Worm (Caenorhabditis elegans) whole organism, late embryonic: ENCODE results near the gene tcc-1.

Experiments
- C38D4.7 ChIP-seq: fragments of 200-800 bp; sonication (Bioruptor generic); optimal IDR thresholded peaks from 2 replicates; lab custom pipeline; 2018; ENCODE audit warnings: mild to moderate bottlenecking, missing genetic modification characterization, moderate library complexity, missing compliant biosample characterization
- F13H6.1 ChIP-seq: sonication (generic microtip); optimal IDR thresholded peaks from 2 replicates; lab custom pipeline; 2016; ENCODE audit warnings: missing genetic modification characterization, missing compliant biosample characterization
- ceh-14 ChIP-seq: sonication (generic microtip); optimal IDR thresholded peaks from 2 replicates; lab custom pipeline; 2016; ENCODE audit warnings: missing genotype, missing genetic modification characterization, missing compliant biosample characterization
- ceh-18 ChIP-seq: sonication (generic microtip); optimal IDR thresholded peaks from 2 replicates; lab custom pipeline; 2016; ENCODE audit warnings: missing genetic modification characterization, missing compliant biosample characterization
- ceh-22 ChIP-seq: sonication (generic microtip); optimal IDR thresholded peaks from 2 replicates; lab custom pipeline; 2017; ENCODE audit warnings: missing biosample characterization, missing genetic modification characterization
- ceh-24 ChIP-seq: sonication (generic microtip); optimal IDR thresholded peaks from 2 replicates; lab custom pipeline; 2016; ENCODE audit warnings: mild to moderate bottlenecking, missing genetic modification characterization, missing compliant biosample characterization
- ceh-31 ChIP-seq: sonication (generic microtip); optimal IDR thresholded peaks from 2 replicates; lab custom pipeline; 2016; ENCODE audit warnings: missing genetic modification characterization, missing compliant biosample characterization
- ceh-34 ChIP-seq: sonication (generic microtip); optimal IDR thresholded peaks from 2 replicates; lab custom pipeline; 2016; ENCODE audit warnings: mild to moderate bottlenecking, missing genetic modification characterization, missing compliant biosample characterization
- ceh-45 ChIP-seq: fragments of 200-800 bp; sonication (Bioruptor generic); IDR thresholded peaks from 2 replicates; pipeline ENCODE4 v1.3.6; 2022; ENCODE audit warnings: missing genetic modification reagents, missing genetic modification characterization, missing compliant biosample characterization
- ceh-6 ChIP-seq: fragments of 200-800 bp; sonication (Bioruptor generic); optimal IDR thresholded peaks from 2 replicates; lab custom pipeline; 2018; ENCODE audit warnings: mild to moderate bottlenecking, missing genetic modification characterization, missing compliant biosample characterization
- che-1 ChIP-seq: sonication (generic microtip); optimal IDR thresholded peaks from 2 replicates; lab custom pipeline; 2016; ENCODE audit warnings: mild to moderate bottlenecking, missing genetic modification characterization, missing compliant biosample characterization
- elt-2 ChIP-seq: sonication (generic microtip); optimal IDR thresholded peaks from 2 replicates; lab custom pipeline; 2016; ENCODE audit warnings: missing genetic modification reagents, missing genetic modification characterization, missing compliant biosample characterization
- ets-4 ChIP-seq: sonication (generic microtip); optimal IDR thresholded peaks from 2 replicates; lab custom pipeline; 2016; ENCODE audit warnings: missing genetic modification characterization, missing compliant biosample characterization
- fkh-10 ChIP-seq: fragments of 150-350 bp; optimal IDR thresholded peaks from 2 replicates; lab custom pipeline; 2014; ENCODE audit warnings: missing biosample characterization, missing genetic modification reagents, missing genetic modification characterization
- fkh-6 ChIP-seq: sonication (generic microtip); optimal IDR thresholded peaks from 2 replicates; lab custom pipeline; 2016; ENCODE audit warnings: missing genetic modification characterization, missing compliant biosample characterization
- gmeb-2 ChIP-seq: sonication (generic microtip); optimal IDR thresholded peaks from 2 replicates; lab custom pipeline; 2016; ENCODE audit warnings: missing genetic modification characterization, inconsistent platforms, missing compliant biosample characterization
- hlh-15 ChIP-seq: sonication (generic microtip); optimal IDR thresholded peaks from 2 replicates; lab custom pipeline; 2016; ENCODE audit warnings: missing genetic modification characterization, missing compliant biosample characterization
- hlh-6 ChIP-seq: sonication (generic microtip); optimal IDR thresholded peaks from 2 replicates; lab custom pipeline; 2016; ENCODE audit warnings: missing genotype, missing genetic modification characterization, missing compliant biosample characterization
- hlh-8 ChIP-seq: sonication (generic microtip); optimal IDR thresholded peaks from 2 replicates; lab custom pipeline; 2016; ENCODE audit warnings: missing genotype, missing genetic modification characterization, missing compliant biosample characterization
- lim-6 ChIP-seq: sonication (generic microtip); optimal IDR thresholded peaks from 2 replicates; lab custom pipeline; 2016; ENCODE audit warnings: missing genetic modification characterization, missing compliant biosample characterization
- madf-2 ChIP-seq: sonication (generic microtip); optimal IDR thresholded peaks from 2 replicates; lab custom pipeline; 2017; ENCODE audit warnings: missing genetic modification characterization, missing compliant biosample characterization
- mec-3 ChIP-seq: sonication (generic microtip); optimal IDR thresholded peaks from 2 replicates; lab custom pipeline; 2016; ENCODE audit warnings: borderline replicate concordance, missing genetic modification characterization, missing compliant biosample characterization
- nfya-1 ChIP-seq: sonication (generic microtip); optimal IDR thresholded peaks from 2 replicates; lab custom pipeline; 2017; ENCODE audit warnings: missing genetic modification characterization, mild to moderate bottlenecking, missing compliant biosample characterization, antibody characterized with exemption, moderate library complexity
- nhr-232 ChIP-seq: sonication (generic microtip); optimal IDR thresholded peaks from 2 replicates; lab custom pipeline; 2016; ENCODE audit warnings: missing genetic modification characterization, missing compliant biosample characterization
- npax-4 ChIP-seq: sonication (generic microtip); optimal IDR thresholded peaks from 2 replicates; lab custom pipeline; 2016; ENCODE audit warnings: missing genetic modification characterization, missing compliant biosample characterization
- pax-1 ChIP-seq: fragments of 150-350 bp; optimal IDR thresholded peaks from 2 replicates; lab custom pipeline; 2014; ENCODE audit warnings: missing biosample characterization, missing genetic modification characterization
- pros-1 ChIP-seq: fragments of 150-350 bp; optimal IDR thresholded peaks from 2 replicates; lab custom pipeline; 2014; ENCODE audit warnings: missing biosample characterization, missing genetic modification reagents, missing genetic modification characterization
- ref-2 ChIP-seq: sonication (generic microtip); optimal IDR thresholded peaks from 2 replicates; lab custom pipeline; 2016; ENCODE audit warnings: missing genetic modification characterization, missing compliant biosample characterization
- rnt-1 ChIP-seq: sonication (generic microtip); optimal IDR thresholded peaks from 2 replicates; lab custom pipeline; 2016; ENCODE audit warnings: missing genetic modification characterization, missing compliant biosample characterization
- sox-4 ChIP-seq: sonication (generic microtip); optimal IDR thresholded peaks from 2 replicates; lab custom pipeline; 2017; ENCODE audit warnings: mild to moderate bottlenecking, missing genetic modification characterization, inconsistent platforms, missing compliant biosample characterization
- syd-9 ChIP-seq: sonication (generic microtip); optimal IDR thresholded peaks from 2 replicates; lab custom pipeline; 2016; ENCODE audit warnings: mild to moderate bottlenecking, missing genetic modification characterization, moderate library complexity, missing compliant biosample characterization
- tbx-2 ChIP-seq: sonication (generic microtip); optimal IDR thresholded peaks from 2 replicates; lab custom pipeline; 2016; ENCODE audit warnings: missing genetic modification characterization, missing compliant biosample characterization
- ttx-3 ChIP-seq: sonication (generic microtip); optimal IDR thresholded peaks from 2 replicates; lab custom pipeline; 2016; ENCODE audit warnings: missing genetic modification reagents, missing genetic modification characterization, missing compliant biosample characterization
- unc-3 ChIP-seq, 2 experiments: fragments of 200-800 bp in 1 of 2; sonication (Bioruptor generic) in 1 of 2; sonication (generic microtip) in 1 of 2; conservative IDR thresholded peaks in 1 of 2; optimal IDR thresholded peaks in 1 of 2; 2 replicates each; pipeline versions ENCODE4 v1.3.6 to Lab custom; 2016 to 2022; ENCODE audit warnings: missing compliant biosample characterization in 2 of 2, missing genetic modification characterization in 2 of 2, missing genetic modification reagents in 1 of 2
- unc-55 ChIP-seq: sonication (generic microtip); optimal IDR thresholded peaks from 2 replicates; lab custom pipeline; 2017; ENCODE audit warnings: missing biosample characterization, missing genetic modification reagents, missing genetic modification characterization
- ztf-16 ChIP-seq: sonication (generic microtip); optimal IDR thresholded peaks from 2 replicates; lab custom pipeline; 2017; ENCODE audit warnings: missing genetic modification characterization, missing compliant biosample characterization

tcc-1 gene

ce11 chrV:17818567-17818966 lies 37.2 kb downstream of the tcc-1 start, which contains the start of gene srh-298:
Gene srh-298 (plus strand): TSS chrV:17818867.
- TF ChIP-seq ceh-22 (tag; lab: Kevin White, UChicago) (no peak), madf-2 (tag; lab: Kevin White, UChicago) (no peak), hlh-8 (no peak), npax-4 (tag; lab: Kevin White, UChicago) (no peak), C38D4.7 (no peak), fkh-6 (tag; lab: Kevin White, UChicago) (no peak), tbx-2 (tag; lab: Kevin White, UChicago) (no peak), ztf-16 (tag; lab: Kevin White, UChicago) (no peak), hlh-15 (tag; lab: Kevin White, UChicago) (no peak), sox-4 (no peak), lim-6 (tag; lab: Kevin White, UChicago) (no peak), nfya-1 (no peak), F13H6.1 (no peak), ceh-18 (tag; lab: Kevin White, UChicago) (no peak), nhr-232 (no peak), fkh-10 (GFP tag; lab: Kevin White, UChicago) (no peak)

- TF ChIP-seq hlh-8: no peak
- peak; percentile 59 for TF ChIP-seq hlh-6 (tag; lab: Kevin White, UChicago)
- TF ChIP-seq ceh-34 (tag; lab: Kevin White, UChicago): no peak
- no peak for TF ChIP-seq C38D4.7
- TF ChIP-seq ceh-14 (tag; lab: Kevin White, UChicago): peak; percentile 2
- peak; percentile 25 for TF ChIP-seq ref-2 (tag; lab: Kevin White, UChicago)
Observed at ce11 chrV:17812127-17812526, 43.7 kb downstream of the tcc-1 start.

DNA sequence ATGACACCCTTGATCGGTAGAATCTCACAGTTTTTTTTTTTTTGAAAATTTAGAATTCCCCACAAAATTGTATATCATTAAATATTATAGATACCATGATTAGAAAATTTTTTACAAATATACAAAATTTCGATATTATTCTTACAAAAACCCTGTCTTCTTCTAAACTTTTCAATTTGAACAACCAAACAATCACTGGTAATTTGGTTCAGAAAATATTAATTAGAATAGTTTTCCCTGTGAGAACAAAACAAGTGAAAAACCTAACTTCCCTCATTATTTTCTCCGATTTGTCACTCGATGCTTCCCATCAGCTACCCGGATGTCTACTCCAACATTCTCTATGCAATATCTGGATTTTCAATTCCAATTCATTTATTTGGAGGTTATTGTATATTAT lies 45.7 kb downstream of the tcc-1 start, which contains the start of gene srh-296:
Gene srh-296 (plus strand): TSS at position 301 of the 400 bp plus-strand sequence.
- no peak for TF ChIP-seq unc-55
- no peak for TF ChIP-seq hlh-15 (tag; lab: Kevin White, UChicago)
- no peak for TF ChIP-seq pax-1
- no peak for TF ChIP-seq ceh-18 (tag; lab: Kevin White, UChicago)
- TF ChIP-seq gmeb-2: no peak
- TF ChIP-seq ceh-31 (tag; lab: Kevin White, UChicago): no peak
- no peak for TF ChIP-seq ttx-3 (tag; lab: Kevin White, UChicago)
- TF ChIP-seq, all 69 proteins: peak for 0

DNA sequence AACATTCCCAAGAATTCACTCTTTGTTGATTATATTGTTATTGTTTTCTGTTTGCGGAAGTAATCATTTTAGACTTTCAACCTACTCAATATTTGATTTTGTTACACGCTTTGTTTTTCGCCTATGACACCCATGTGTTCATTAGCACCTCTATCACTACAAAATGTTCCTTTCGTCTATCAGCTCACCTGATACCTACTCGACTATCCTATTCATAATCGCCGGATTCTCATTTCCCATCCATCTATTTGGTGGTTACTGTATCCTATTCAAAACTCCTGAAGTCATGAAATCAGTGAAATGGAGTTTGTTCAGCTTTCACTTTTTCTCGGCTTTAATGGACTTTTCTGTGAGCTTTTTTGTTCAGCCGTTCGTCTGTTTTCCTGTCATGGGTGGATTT lies 50.5 kb downstream of the tcc-1 start, which contains the start of gene srh-291:
Gene srh-291 (plus strand): TSS at position 301 of the 400 bp plus-strand sequence.
- TF ChIP-seq C38D4.7 (no peak), rnt-1 (tag; lab: Kevin White, UChicago) (no peak), hlh-8 (no peak), npax-4 (tag; lab: Kevin White, UChicago) (no peak), ceh-24 (tag; lab: Kevin White, UChicago) (no peak), che-1 (tag; lab: Kevin White, UChicago) (no peak), ceh-6 (GFP tag; lab: Kevin White, UChicago) (no peak), ceh-22 (tag; lab: Kevin White, UChicago) (no peak), ref-2 (tag; lab: Kevin White, UChicago) (no peak), unc-3 (GFP tag; conservative IDR thresholded peaks at IDR 0.05; lab: Robert Waterston, UW) (no peak), unc-3 (tag; optimal IDR thresholded peaks at IDR 0.05; lab: Kevin White, UChicago) (no peak), ceh-45 (no peak), syd-9 (tag; lab: Kevin White, UChicago) (no peak), pros-1 (tag; lab: Kevin White, UChicago) (no peak), ets-4 (tag; lab: Kevin White, UChicago) (no peak), ceh-14 (tag; lab: Kevin White, UChicago) (no peak)

DNA sequence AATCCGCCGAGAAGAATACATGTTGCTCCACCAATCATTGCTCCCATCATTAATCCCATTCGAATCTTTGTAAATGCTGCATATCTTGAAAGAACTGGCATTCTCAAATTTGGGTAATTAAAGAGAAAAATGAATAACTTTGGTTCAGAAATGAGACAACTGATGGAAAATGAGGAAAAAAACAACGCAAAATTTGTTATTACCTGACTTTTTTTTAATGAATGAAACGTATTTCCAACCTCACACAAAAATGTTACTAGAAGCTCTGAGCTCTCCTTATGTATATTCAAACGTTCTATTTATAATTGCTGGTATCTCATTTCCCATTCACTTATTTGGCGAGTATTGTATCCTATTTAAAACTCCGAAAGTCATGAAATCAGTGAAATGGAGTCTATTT lies 53.3 kb downstream of the tcc-1 start, which contains the start of the genes Y94A7B.11 and srh-292:
Gene Y94A7B.11 (minus strand): TSS at position 101 of the 400 bp plus-strand sequence.
Gene srh-292 (plus strand): TSS at position 251 of the 400 bp plus-strand sequence.
- TF ChIP-seq elt-2 (tag; lab: Kevin White, UChicago) (no peak), mec-3 (no peak)
